Fruit fly (Drosophila melanogaster): Measurements from ENCODE around the gene CG11403.

CG11403 gene

DNA sequence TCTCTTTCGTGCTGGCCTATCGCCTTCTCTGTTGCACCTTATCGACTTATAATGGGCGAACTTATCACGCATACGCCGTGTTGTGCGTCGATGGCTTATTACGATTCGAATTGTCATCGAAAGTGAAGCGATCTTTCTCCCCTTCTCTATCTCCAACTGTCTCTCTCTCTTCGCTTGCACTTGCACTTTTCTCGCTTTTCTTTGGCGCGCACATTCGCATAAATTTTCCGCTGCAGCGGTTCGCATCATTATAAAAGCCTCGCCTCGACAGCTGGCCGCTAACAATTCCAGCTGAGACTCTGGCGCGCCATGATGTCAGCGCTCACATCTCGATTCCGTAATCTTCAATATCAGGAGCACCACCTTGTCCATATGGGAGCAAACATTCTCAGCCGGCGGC, 40.4 kb downstream of the CG11403 start, which contains the start of gene CG14625:
TSS of gene CG14625 (plus strand) at position 301 of the 400 bp plus-strand sequence.
- no peak for TF ChIP-seq CG8478 (optimal IDR thresholded peaks at IDR 0.05)
- TF ChIP-seq CTCF (optimal IDR thresholded peaks at IDR 0.05), result no peak

- TF ChIP-seq CTCF (optimal IDR thresholded peaks at IDR 0.05) (no peak), CG8478 (optimal IDR thresholded peaks at IDR 0.05) (no peak)
These were observed 41.8 kb downstream of the CG11403 start for dm6 chrX:1197862-1198261.

DNA sequence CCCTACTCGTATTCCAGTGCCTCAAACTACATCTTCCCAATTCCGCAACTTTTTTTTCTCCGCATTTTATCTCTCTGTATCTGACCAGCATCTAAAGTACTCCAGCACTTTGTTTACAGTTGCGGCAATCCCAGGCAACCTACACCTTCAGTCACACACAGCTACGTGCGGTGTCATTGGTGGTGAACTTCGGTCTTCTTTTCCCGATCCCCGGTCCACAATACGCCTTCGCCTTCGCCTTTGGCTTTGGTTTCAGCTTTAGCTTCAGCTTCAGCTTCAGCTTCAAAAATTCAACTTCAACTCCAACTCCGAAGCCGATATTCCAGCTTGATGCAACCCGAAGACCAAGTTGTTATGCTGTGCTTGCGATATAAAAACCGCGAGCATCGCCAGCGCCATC, 48.7 kb downstream of the CG11403 start, which contains the start of gene CG11380:
TSS of gene CG11380 (plus strand) at position 301 of the 400 bp plus-strand sequence.
- no peak for TF ChIP-seq CTCF (optimal IDR thresholded peaks at IDR 0.05)
- no peak for TF ChIP-seq CG8478 (optimal IDR thresholded peaks at IDR 0.05)
